Worm (Caenorhabditis elegans) whole organism, young adult: ENCODE results near the gene Y7A5A.3.

Experiments used
- B0019.2 ChIP-seq: fragments of 200-800 bp; sonication (Bioruptor generic); conservative IDR thresholded peaks from 2 replicates; pipeline ENCODE4 v1.3.6; 2022; ENCODE audit warnings: missing genetic modification reagents, missing genetic modification characterization, missing compliant biosample characterization
- C06A6.2 ChIP-seq: fragments of 200-800 bp; sonication (Bioruptor generic); conservative IDR thresholded peaks from 2 replicates; pipeline ENCODE4 v1.3.6; 2022; ENCODE audit warnings: missing genetic modification characterization, missing compliant biosample characterization
- F22D6.2 ChIP-seq: sonication (generic microtip); optimal IDR thresholded peaks from 2 replicates; lab custom pipeline; 2016; ENCODE audit warnings: mild to moderate bottlenecking, missing genetic modification characterization, missing compliant biosample characterization
- F23B12.7 ChIP-seq: sonication (generic microtip); optimal IDR thresholded peaks from 2 replicates; lab custom pipeline; 2017; ENCODE audit warnings: missing genetic modification characterization, mild to moderate bottlenecking, missing compliant biosample characterization, antibody characterized with exemption, moderate library complexity; ENCODE audit not compliant: insufficient read depth
- F33H1.4 ChIP-seq: fragments of 200-800 bp; sonication (Bioruptor generic); IDR thresholded peaks from 2 replicates; pipeline ENCODE4 v1.3.6; 2022; ENCODE audit warnings: missing genetic modification reagents, missing genetic modification characterization, missing compliant biosample characterization
- F52B5.7 ChIP-seq: sonication (generic microtip); optimal IDR thresholded peaks from 2 replicates; lab custom pipeline; 2016; ENCODE audit warnings: mild to moderate bottlenecking, missing genetic modification characterization, missing compliant biosample characterization
- F57A8.1 ChIP-seq: fragments of 200-800 bp; sonication (Bioruptor generic); optimal IDR thresholded peaks from 2 replicates; lab custom pipeline; 2018; ENCODE audit warnings: mild to moderate bottlenecking, missing genetic modification characterization, moderate library complexity, missing compliant biosample characterization
- K11D2.4 ChIP-seq: fragments of 200-800 bp; sonication (Bioruptor generic); IDR thresholded peaks from 2 replicates; pipeline ENCODE4 v1.3.6; 2022; ENCODE audit warnings: missing genetic modification reagents, missing genetic modification characterization, missing compliant biosample characterization
- K12H6.12 ChIP-seq: fragments of 200-800 bp; sonication (Bioruptor generic); optimal IDR thresholded peaks from 2 replicates; lab custom pipeline; 2018; ENCODE audit warnings: mild to moderate bottlenecking, missing genetic modification characterization, missing compliant biosample characterization
- Y67H2A.10 ChIP-seq: fragments of 200-800 bp; sonication (Bioruptor generic); conservative IDR thresholded peaks from 2 replicates; pipeline ENCODE4 v1.3.6; 2022; ENCODE audit warnings: missing genetic modification reagents, missing genetic modification characterization, missing compliant biosample characterization
- ZK185.1 ChIP-seq: sonication (generic microtip); optimal IDR thresholded peaks from 2 replicates; lab custom pipeline; 2016; ENCODE audit warnings: mild to moderate bottlenecking, missing genetic modification characterization, missing compliant biosample characterization; ENCODE audit not compliant: poor library complexity, severe bottlenecking
- akir-1 ChIP-seq: fragments of 200-800 bp; sonication (Bioruptor generic); optimal IDR thresholded peaks from 2 replicates; lab custom pipeline; 2018; ENCODE audit warnings: mild to moderate bottlenecking, missing genetic modification characterization, moderate library complexity, missing compliant biosample characterization
- atf-7 ChIP-seq: sonication (generic microtip); optimal IDR thresholded peaks from 2 replicates; lab custom pipeline; 2017; ENCODE audit warnings: mild to moderate bottlenecking, missing genetic modification characterization, missing compliant biosample characterization
- athp-1 ChIP-seq: sonication (generic microtip); optimal IDR thresholded peaks from 2 replicates; lab custom pipeline; 2017; ENCODE audit warnings: mild to moderate bottlenecking, missing genetic modification characterization, missing compliant biosample characterization
- attf-3 ChIP-seq: fragments of 200-800 bp; sonication (Bioruptor generic); conservative IDR thresholded peaks from 2 replicates; pipeline ENCODE4 v1.3.6; 2022; ENCODE audit warnings: missing genetic modification reagents, missing genetic modification characterization, missing compliant biosample characterization
- attf-5 ChIP-seq: fragments of 200-800 bp; sonication (Bioruptor generic); optimal IDR thresholded peaks from 2 replicates; lab custom pipeline; 2018; ENCODE audit warnings: mild to moderate bottlenecking, missing genetic modification characterization, missing compliant biosample characterization
- bed-1 ChIP-seq: fragments of 200-800 bp; sonication (Bioruptor generic); IDR thresholded peaks from 2 replicates; pipeline ENCODE4 v1.3.6; 2022; ENCODE audit warnings: missing genetic modification reagents, missing genetic modification characterization, missing compliant biosample characterization
- ceh-40 ChIP-seq: fragments of 200-800 bp; sonication (Bioruptor generic); IDR thresholded peaks from 2 replicates; pipeline ENCODE4 v1.3.6; 2022; ENCODE audit warnings: missing genetic modification characterization, missing compliant biosample characterization
- ceh-79 ChIP-seq: sonication (generic microtip); optimal IDR thresholded peaks from 2 replicates; lab custom pipeline; 2017; ENCODE audit warnings: mild to moderate bottlenecking, missing genetic modification characterization, missing compliant biosample characterization
- ceh-91 ChIP-seq: fragments of 200-800 bp; sonication (Bioruptor generic); IDR thresholded peaks from 2 replicates; pipeline ENCODE4 v1.3.6; 2022; ENCODE audit warnings: missing genetic modification reagents, missing genetic modification characterization, missing compliant biosample characterization
- die-1 ChIP-seq: sonication (generic microtip); optimal IDR thresholded peaks from 2 replicates; lab custom pipeline; 2016; ENCODE audit warnings: missing genotype, mild to moderate bottlenecking, missing genetic modification characterization, missing compliant biosample characterization
- efl-1 ChIP-seq: fragments of 150-350 bp; optimal IDR thresholded peaks from 2 replicates; lab custom pipeline; 2014; ENCODE audit warnings: missing biosample characterization, missing genetic modification reagents, missing genetic modification characterization
- egl-18 ChIP-seq: fragments of 200-800 bp; sonication (Bioruptor generic); IDR thresholded peaks from 2 replicates; pipeline ENCODE4 v1.3.6; 2022; ENCODE audit warnings: missing genetic modification reagents, missing genetic modification characterization, missing compliant biosample characterization
- egl-44 ChIP-seq: fragments of 200-800 bp; sonication (Bioruptor generic); IDR thresholded peaks from 2 replicates; pipeline ENCODE4 v1.3.6; 2022; ENCODE audit warnings: missing genetic modification reagents, missing genetic modification characterization, missing compliant biosample characterization
- ets-4 ChIP-seq: fragments of 200-800 bp; sonication (Bioruptor generic); optimal IDR thresholded peaks from 2 replicates; lab custom pipeline; 2018; ENCODE audit warnings: mild to moderate bottlenecking, missing genetic modification characterization, missing compliant biosample characterization
- gei-17 ChIP-seq: fragments of 200-800 bp; sonication (Bioruptor generic); optimal IDR thresholded peaks from 2 replicates; lab custom pipeline; 2018; ENCODE audit warnings: mild to moderate bottlenecking, missing genetic modification characterization, missing compliant biosample characterization
- lin-26 ChIP-seq: fragments of 200-800 bp; sonication (Bioruptor generic); IDR thresholded peaks from 2 replicates; pipeline ENCODE4 v1.3.6; 2022; ENCODE audit warnings: missing genetic modification reagents, missing genetic modification characterization, missing compliant biosample characterization
- lin-35 ChIP-seq, 3 experiments: fragments of 150-350 bp in 2 of 3; sonication (generic microtip) in 1 of 3; optimal IDR thresholded peaks; 2 replicates each; lab custom pipeline; 2014 to 2018; ENCODE audit warnings: missing biosample characterization in 3 of 3, missing genetic modification characterization in 3 of 3, missing genetic modification reagents in 3 of 3
- madf-3 ChIP-seq: fragments of 200-800 bp; sonication (Bioruptor generic); IDR thresholded peaks from 2 replicates; pipeline ENCODE4 v1.3.6; 2022; ENCODE audit warnings: missing genetic modification reagents, missing genetic modification characterization, missing compliant biosample characterization
- mcd-1 ChIP-seq: fragments of 200-800 bp; sonication (Bioruptor generic); IDR thresholded peaks from 2 replicates; pipeline ENCODE4 v1.3.6; 2022; ENCODE audit warnings: missing genetic modification reagents, missing genetic modification characterization, missing compliant biosample characterization
- nhr-179 ChIP-seq: sonication (generic microtip); optimal IDR thresholded peaks from 2 replicates; lab custom pipeline; 2016; ENCODE audit warnings: mild to moderate bottlenecking, missing genetic modification characterization, missing compliant biosample characterization
- pbrm-1 ChIP-seq: fragments of 200-800 bp; sonication (Bioruptor generic); IDR thresholded peaks from 2 replicates; pipeline ENCODE4 v1.3.6; 2022; ENCODE audit warnings: missing genetic modification reagents, missing genetic modification characterization, missing compliant biosample characterization
- sdz-38 ChIP-seq: sonication (generic microtip); optimal IDR thresholded peaks from 2 replicates; lab custom pipeline; 2016; ENCODE audit warnings: missing genotype, missing genetic modification characterization, missing compliant biosample characterization
- sea-2 ChIP-seq: fragments of 200-800 bp; sonication (Bioruptor generic); IDR thresholded peaks from 2 replicates; pipeline ENCODE4 v1.3.6; 2022; ENCODE audit warnings: missing genetic modification characterization, missing compliant biosample characterization
- snpc-1.1 ChIP-seq: sonication (generic microtip); optimal IDR thresholded peaks from 2 replicates; lab custom pipeline; 2017; ENCODE audit warnings: missing genetic modification characterization, mild to moderate bottlenecking, missing compliant biosample characterization, antibody characterized with exemption, moderate library complexity, missing genotype, missing genetic modification reagents; ENCODE audit not compliant: insufficient read depth
- snpc-1.3 ChIP-seq: sonication (generic microtip); optimal IDR thresholded peaks from 2 replicates; lab custom pipeline; 2017; ENCODE audit warnings: missing genetic modification characterization, mild to moderate bottlenecking, missing compliant biosample characterization, antibody characterized with exemption, moderate library complexity, missing genotype, missing genetic modification reagents; ENCODE audit not compliant: insufficient read depth
- somi-1 ChIP-seq: fragments of 200-800 bp; sonication (Bioruptor generic); optimal IDR thresholded peaks from 2 replicates; lab custom pipeline; 2018; ENCODE audit warnings: mild to moderate bottlenecking, missing genetic modification characterization, missing compliant biosample characterization
- tbx-9 ChIP-seq: sonication (generic microtip); optimal IDR thresholded peaks from 2 replicates; lab custom pipeline; 2016; ENCODE audit warnings: borderline replicate concordance, missing genetic modification characterization, inconsistent platforms, missing compliant biosample characterization
- unc-130 ChIP-seq: sonication (generic microtip); optimal IDR thresholded peaks from 2 replicates; lab custom pipeline; 2016; ENCODE audit warnings: missing genetic modification reagents, missing genetic modification characterization, missing compliant biosample characterization
- zim-3 ChIP-seq: sonication (generic microtip); optimal IDR thresholded peaks from 2 replicates; lab custom pipeline; 2017; ENCODE audit warnings: mild to moderate bottlenecking, missing genetic modification characterization, moderate library complexity, missing compliant biosample characterization
- ztf-18 ChIP-seq: sonication (generic microtip); optimal IDR thresholded peaks from 2 replicates; lab custom pipeline; 2016; ENCODE audit warnings: missing genotype, mild to moderate bottlenecking, missing genetic modification characterization, missing compliant biosample characterization
- ztf-22 ChIP-seq: fragments of 200-800 bp; sonication (Bioruptor generic); optimal IDR thresholded peaks from 2 replicates; lab custom pipeline; 2018; ENCODE audit warnings: mild to moderate bottlenecking, missing genetic modification characterization, moderate library complexity, missing compliant biosample characterization
- ztf-3 ChIP-seq: fragments of 200-800 bp; sonication (Bioruptor generic); optimal IDR thresholded peaks from 2 replicates; lab custom pipeline; 2018; ENCODE audit warnings: mild to moderate bottlenecking, missing genetic modification characterization, missing compliant biosample characterization

Gene Y7A5A.3

ce11 chrX:15796633-15797032, 12.2 kb upstream of the Y7A5A.3 start (continued):
- TF ChIP-seq F52B5.7 (tag; lab: Kevin White, UChicago), result no peak
- TF ChIP-seq sdz-38 (tag; lab: Kevin White, UChicago), result no peak
- TF ChIP-seq snpc-1.1 (tag; lab: Kevin White, UChicago), result no peak
- no peak for TF ChIP-seq gei-17 (GFP tag; lab: Kevin White, UChicago)
- no peak for TF ChIP-seq K11D2.4 (GFP tag; lab: Robert Waterston, UW)
- no peak for TF ChIP-seq efl-1
- TF ChIP-seq lin-35 (GFP tag; optimal IDR thresholded peaks at IDR 0.05; lab: Kevin White, UChicago), result no peak
- TF ChIP-seq ceh-79, result no peak
- TF ChIP-seq F22D6.2 (tag; lab: Kevin White, UChicago), result no peak
- no peak for TF ChIP-seq nhr-179 (tag; lab: Kevin White, UChicago)
- TF ChIP-seq ztf-18 (tag; lab: Kevin White, UChicago), result no peak
- no peak for TF ChIP-seq madf-3 (GFP tag; lab: Robert Waterston, UW)
- TF ChIP-seq zim-3 (tag; lab: Kevin White, UChicago), result no peak
- TF ChIP-seq attf-3 (GFP tag; lab: Robert Waterston, UW), result no peak
- no peak for TF ChIP-seq K12H6.12 (tag; lab: Kevin White, UChicago)
- TF ChIP-seq tbx-9 (tag; lab: Kevin White, UChicago), result no peak
- 0 out of 2 replicates have a peak, but pooled peaks have one; percentile 23 for TF ChIP-seq mcd-1 (GFP tag; lab: Robert Waterston, UW)
- no peak for TF ChIP-seq C06A6.2
- TF ChIP-seq ceh-40 (GFP tag; lab: Robert Waterston, UW), result no peak
- no peak for TF ChIP-seq egl-44 (GFP tag; lab: Robert Waterston, UW)
- TF ChIP-seq ceh-91, result no peak
- no peak for TF ChIP-seq somi-1 (GFP tag; lab: Kevin White, UChicago)
- no peak for TF ChIP-seq bed-1
- TF ChIP-seq pbrm-1 (GFP tag; lab: Robert Waterston, UW), result peak; percentile 40; the same call in 1 of the 2 replicates
- no peak for TF ChIP-seq ets-4
- no peak for TF ChIP-seq attf-5 (GFP tag; lab: Kevin White, UChicago)
- no peak for TF ChIP-seq F57A8.1 (GFP tag; lab: Kevin White, UChicago)
- no peak for TF ChIP-seq sea-2

- TF ChIP-seq egl-18, result no peak
- no peak for TF ChIP-seq sdz-38 (tag; lab: Kevin White, UChicago)
- no peak for TF ChIP-seq ztf-22 (GFP tag; lab: Kevin White, UChicago)
- TF ChIP-seq Y67H2A.10 (GFP tag; lab: Robert Waterston, UW), result no peak
- no peak for TF ChIP-seq snpc-1.3 (tag; lab: Kevin White, UChicago)
Observed at ce11 chrX:15794977-15795376, 10.5 kb upstream of the Y7A5A.3 start, which contains the start of gene Y7A5A.10. Gene Y7A5A.10 (minus strand): TSS chrX:15795077.

- TF ChIP-seq athp-1 (tag; lab: Kevin White, UChicago) (no peak), snpc-1.1 (tag; lab: Kevin White, UChicago) (no peak), atf-7 (no peak), lin-26 (GFP tag; lab: Robert Waterston, UW) (no peak)
Observed at ce11 chrX:15786726-15787125, 2.3 kb upstream of the Y7A5A.3 start, which contains the start of gene Y7A5A.5. Gene Y7A5A.5 (minus strand): TSS chrX:15786826.

ce11 chrX:15782027-15782426, 2.4 kb downstream of the Y7A5A.3 start, which contains the start of gene Y7A5A.24:
Gene Y7A5A.24 (minus strand): TSS chrX:15782127.
- TF ChIP-seq B0019.2 (GFP tag; lab: Robert Waterston, UW) (no peak), akir-1 (GFP tag; lab: Kevin White, UChicago) (no peak), unc-130 (GFP tag; lab: Kevin White, UChicago) (no peak), ceh-91 (no peak), F23B12.7 (no peak), die-1 (tag; lab: Kevin White, UChicago) (no peak), ztf-3 (no peak), C06A6.2 (no peak), nhr-179 (tag; lab: Kevin White, UChicago) (no peak), F33H1.4 (GFP tag; lab: Robert Waterston, UW) (no peak), ZK185.1 (no peak)
- TF ChIP-seq, all 124 proteins: peak for 0
